Worm (Caenorhabditis elegans) whole organism, late embryonic: Measurements from ENCODE around the gene hizr-1.

Experiments used
- C08G9.2 ChIP-seq: sonication (generic microtip); optimal IDR thresholded peaks from 2 replicates; lab custom pipeline; 2016; ENCODE audit warnings: mild to moderate bottlenecking, missing genetic modification characterization, moderate library complexity, missing compliant biosample characterization
- T23F11.4 ChIP-seq: fragments of 200-800 bp; sonication (Bioruptor generic); optimal IDR thresholded peaks from 2 replicates; lab custom pipeline; 2018; ENCODE audit warnings: mild to moderate bottlenecking, missing genetic modification characterization, missing compliant biosample characterization
- Y22D7AL.16 ChIP-seq: sonication (generic microtip); optimal IDR thresholded peaks from 2 replicates; lab custom pipeline; 2016; ENCODE audit warnings: missing genetic modification characterization, missing compliant biosample characterization
- ama-1 ChIP-seq: fragments of 150-350 bp; optimal IDR thresholded peaks from 2 replicates; lab custom pipeline; 2014
- ceh-14 ChIP-seq: sonication (generic microtip); optimal IDR thresholded peaks from 2 replicates; lab custom pipeline; 2016; ENCODE audit warnings: missing genotype, missing genetic modification characterization, missing compliant biosample characterization
- ceh-2 ChIP-seq: sonication (generic microtip); optimal IDR thresholded peaks from 2 replicates; lab custom pipeline; 2016; ENCODE audit warnings: missing genotype, missing genetic modification characterization, missing compliant biosample characterization
- ceh-24 ChIP-seq: sonication (generic microtip); optimal IDR thresholded peaks from 2 replicates; lab custom pipeline; 2016; ENCODE audit warnings: mild to moderate bottlenecking, missing genetic modification characterization, missing compliant biosample characterization
- ceh-30 ChIP-seq: fragments of 150-350 bp; optimal IDR thresholded peaks from 2 replicates; lab custom pipeline; 2014; ENCODE audit warnings: missing biosample characterization, missing genetic modification characterization
- ceh-31 ChIP-seq: sonication (generic microtip); optimal IDR thresholded peaks from 2 replicates; lab custom pipeline; 2016; ENCODE audit warnings: missing genetic modification characterization, missing compliant biosample characterization
- ceh-34 ChIP-seq: sonication (generic microtip); optimal IDR thresholded peaks from 2 replicates; lab custom pipeline; 2016; ENCODE audit warnings: mild to moderate bottlenecking, missing genetic modification characterization, missing compliant biosample characterization
- ceh-45 ChIP-seq: fragments of 200-800 bp; sonication (Bioruptor generic); IDR thresholded peaks from 2 replicates; pipeline ENCODE4 v1.3.6; 2022; ENCODE audit warnings: missing genetic modification reagents, missing genetic modification characterization, missing compliant biosample characterization
- ceh-48 ChIP-seq: sonication (generic microtip); optimal IDR thresholded peaks from 2 replicates; lab custom pipeline; 2016; ENCODE audit warnings: missing genetic modification characterization, inconsistent platforms, missing compliant biosample characterization
- ceh-6 ChIP-seq: fragments of 200-800 bp; sonication (Bioruptor generic); optimal IDR thresholded peaks from 2 replicates; lab custom pipeline; 2018; ENCODE audit warnings: mild to moderate bottlenecking, missing genetic modification characterization, missing compliant biosample characterization
- dve-1 ChIP-seq: sonication (generic microtip); optimal IDR thresholded peaks from 2 replicates; lab custom pipeline; 2017; ENCODE audit warnings: antibody characterized with exemption, mild to moderate bottlenecking, missing genetic modification characterization, missing compliant biosample characterization
- ets-4 ChIP-seq: sonication (generic microtip); optimal IDR thresholded peaks from 2 replicates; lab custom pipeline; 2016; ENCODE audit warnings: missing genetic modification characterization, missing compliant biosample characterization
- fax-1 ChIP-seq: sonication (generic microtip); optimal IDR thresholded peaks from 2 replicates; lab custom pipeline; 2016; ENCODE audit warnings: missing genotype, missing genetic modification characterization, missing compliant biosample characterization
- fkh-10 ChIP-seq: fragments of 150-350 bp; optimal IDR thresholded peaks from 2 replicates; lab custom pipeline; 2014; ENCODE audit warnings: missing biosample characterization, missing genetic modification reagents, missing genetic modification characterization
- fkh-6 ChIP-seq: sonication (generic microtip); optimal IDR thresholded peaks from 2 replicates; lab custom pipeline; 2016; ENCODE audit warnings: missing genetic modification characterization, missing compliant biosample characterization
- gmeb-2 ChIP-seq: sonication (generic microtip); optimal IDR thresholded peaks from 2 replicates; lab custom pipeline; 2016; ENCODE audit warnings: missing genetic modification characterization, inconsistent platforms, missing compliant biosample characterization
- hlh-30 ChIP-seq: sonication (generic microtip); optimal IDR thresholded peaks from 2 replicates; lab custom pipeline; 2017; ENCODE audit warnings: antibody characterized with exemption, missing genetic modification characterization, missing compliant biosample characterization; ENCODE audit not compliant: insufficient read depth
- hlh-6 ChIP-seq: sonication (generic microtip); optimal IDR thresholded peaks from 2 replicates; lab custom pipeline; 2016; ENCODE audit warnings: missing genotype, missing genetic modification characterization, missing compliant biosample characterization
- hlh-8 ChIP-seq: sonication (generic microtip); optimal IDR thresholded peaks from 2 replicates; lab custom pipeline; 2016; ENCODE audit warnings: missing genotype, missing genetic modification characterization, missing compliant biosample characterization
- lim-6 ChIP-seq: sonication (generic microtip); optimal IDR thresholded peaks from 2 replicates; lab custom pipeline; 2016; ENCODE audit warnings: missing genetic modification characterization, missing compliant biosample characterization
- lin-11 ChIP-seq: fragments of 200-800 bp; sonication (Bioruptor generic); optimal IDR thresholded peaks from 2 replicates; lab custom pipeline; 2018; ENCODE audit warnings: mild to moderate bottlenecking, missing genetic modification characterization, missing compliant biosample characterization
- mec-3 ChIP-seq: sonication (generic microtip); optimal IDR thresholded peaks from 2 replicates; lab custom pipeline; 2016; ENCODE audit warnings: borderline replicate concordance, missing genetic modification characterization, missing compliant biosample characterization
- nhr-11 ChIP-seq: fragments of 150-350 bp; optimal IDR thresholded peaks from 2 replicates; lab custom pipeline; 2014; ENCODE audit warnings: missing biosample characterization, missing genetic modification characterization
- nhr-232 ChIP-seq: sonication (generic microtip); optimal IDR thresholded peaks from 2 replicates; lab custom pipeline; 2016; ENCODE audit warnings: missing genetic modification characterization, missing compliant biosample characterization
- pag-3 ChIP-seq: sonication (generic microtip); optimal IDR thresholded peaks from 2 replicates; lab custom pipeline; 2016; ENCODE audit warnings: missing compliant biosample characterization, missing genetic modification characterization, borderline replicate concordance
- pat-9 ChIP-seq: fragments of 200-800 bp; sonication (Bioruptor generic); optimal IDR thresholded peaks from 2 replicates; lab custom pipeline; 2018; ENCODE audit warnings: mild to moderate bottlenecking, missing genetic modification characterization, moderate library complexity, missing compliant biosample characterization
- pax-1 ChIP-seq: fragments of 150-350 bp; optimal IDR thresholded peaks from 2 replicates; lab custom pipeline; 2014; ENCODE audit warnings: missing biosample characterization, missing genetic modification characterization
- pha-4 ChIP-seq: fragments of 150-350 bp; optimal IDR thresholded peaks from 2 replicates; lab custom pipeline; 2018; ENCODE audit warnings: missing biosample characterization, missing genetic modification reagents, missing genetic modification characterization
- rnt-1 ChIP-seq: sonication (generic microtip); optimal IDR thresholded peaks from 2 replicates; lab custom pipeline; 2016; ENCODE audit warnings: missing genetic modification characterization, missing compliant biosample characterization
- sox-2 ChIP-seq: fragments of 200-800 bp; sonication (Bioruptor generic); IDR thresholded peaks from 2 replicates; pipeline ENCODE4 v1.3.6; 2022; ENCODE audit warnings: missing genetic modification reagents, missing genetic modification characterization, missing compliant biosample characterization
- tbx-7 ChIP-seq: sonication (generic microtip); optimal IDR thresholded peaks from 2 replicates; lab custom pipeline; 2016; ENCODE audit warnings: missing genotype, missing genetic modification characterization, missing compliant biosample characterization
- ttx-3 ChIP-seq: sonication (generic microtip); optimal IDR thresholded peaks from 2 replicates; lab custom pipeline; 2016; ENCODE audit warnings: missing genetic modification reagents, missing genetic modification characterization, missing compliant biosample characterization
- unc-3 ChIP-seq, 2 experiments: fragments of 200-800 bp in 1 of 2; sonication (Bioruptor generic) in 1 of 2; sonication (generic microtip) in 1 of 2; conservative IDR thresholded peaks in 1 of 2; optimal IDR thresholded peaks in 1 of 2; 2 replicates each; pipeline versions ENCODE4 v1.3.6 to Lab custom; 2016 to 2022; ENCODE audit warnings: missing compliant biosample characterization in 2 of 2, missing genetic modification characterization in 2 of 2, missing genetic modification reagents in 1 of 2
- unc-55 ChIP-seq: sonication (generic microtip); optimal IDR thresholded peaks from 2 replicates; lab custom pipeline; 2017; ENCODE audit warnings: missing biosample characterization, missing genetic modification reagents, missing genetic modification characterization
- unc-86 ChIP-seq: sonication (generic microtip); optimal IDR thresholded peaks from 2 replicates; lab custom pipeline; 2016; ENCODE audit warnings: missing genetic modification characterization, missing compliant biosample characterization
- zip-5 ChIP-seq: sonication (generic microtip); optimal IDR thresholded peaks from 2 replicates; lab custom pipeline; 2016; ENCODE audit warnings: missing genetic modification characterization, missing compliant biosample characterization
- ztf-16 ChIP-seq: sonication (generic microtip); optimal IDR thresholded peaks from 2 replicates; lab custom pipeline; 2017; ENCODE audit warnings: missing genetic modification characterization, missing compliant biosample characterization

The hizr-1 gene

DNA sequence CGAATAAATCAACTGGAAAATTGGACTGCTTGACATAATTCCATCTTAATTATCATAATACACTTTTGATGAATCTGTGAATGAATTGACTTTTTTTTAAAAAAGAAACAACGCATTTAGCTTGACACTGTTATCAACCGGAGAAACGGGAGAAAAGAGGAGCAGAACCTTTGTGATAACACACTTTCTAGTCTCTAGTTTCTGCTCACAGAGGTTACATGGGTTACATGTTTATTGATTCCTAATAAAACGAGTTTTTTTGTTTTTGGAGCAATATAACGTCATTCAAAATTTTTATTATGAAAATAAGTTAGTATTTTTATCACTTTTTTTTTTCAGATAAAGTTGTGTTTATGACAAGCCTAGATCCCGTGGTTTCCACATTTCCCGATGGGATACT is at the start of gene hizr-1:
Gene hizr-1 (plus strand): TSS at position 340 of the 400 bp plus-strand sequence.
- TF ChIP-seq hlh-8 (tag; lab: Kevin White, UChicago) (no peak), sox-2 (no peak), ceh-30 (tag; lab: Kevin White, UChicago) (no peak), ceh-34 (no peak), rnt-1 (no peak), ceh-2 (no peak), nhr-232 (tag; lab: Kevin White, UChicago) (no peak), fax-1 (no peak), ztf-16 (tag; lab: Kevin White, UChicago) (no peak), nhr-11 (no peak), hlh-30 (tag; lab: Kevin White, UChicago) (no peak), fkh-6 (no peak), ceh-6 (no peak), pat-9 (tag; lab: Kevin White, UChicago) (no peak), unc-55 (GFP tag; lab: Kevin White, UChicago) (no peak), ceh-31 (tag; lab: Kevin White, UChicago) (no peak)

DNA sequence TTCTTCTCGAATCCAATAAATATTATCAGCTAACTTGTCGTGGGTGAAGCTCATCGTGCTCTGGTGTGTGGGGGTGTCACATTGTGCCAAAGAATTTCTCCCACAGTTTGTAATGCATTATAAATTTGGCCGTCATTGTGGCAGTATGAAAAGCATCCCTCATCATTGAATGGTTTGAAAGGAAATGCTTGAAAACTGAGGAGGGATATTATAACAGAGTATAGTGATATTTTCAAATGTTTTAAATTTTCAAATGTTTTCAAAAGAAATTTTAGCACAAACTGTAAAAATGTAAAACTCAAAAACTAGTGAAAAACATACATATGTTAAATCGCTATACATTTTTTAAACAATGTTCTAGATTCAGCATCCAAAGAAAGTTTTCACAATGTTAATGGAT is 49.1 kb upstream of the hizr-1 start, which contains the start of gene C03A3.3:
Gene C03A3.3 (minus strand): TSS at position 101 of the 400 bp plus-strand sequence.
- TF ChIP-seq zip-5 (tag; lab: Kevin White, UChicago) (no peak), unc-3 (GFP tag; conservative IDR thresholded peaks at IDR 0.05; lab: Robert Waterston, UW) (no peak), unc-3 (tag; optimal IDR thresholded peaks at IDR 0.05; lab: Kevin White, UChicago) (no peak), ceh-48 (tag; lab: Kevin White, UChicago) (no peak), unc-86 (no peak), ztf-16 (tag; lab: Kevin White, UChicago) (no peak), Y22D7AL.16 (no peak), sox-2 (no peak), ceh-24 (tag; lab: Kevin White, UChicago) (no peak), hlh-6 (tag; lab: Kevin White, UChicago) (no peak), T23F11.4 (no peak)
- TF ChIP-seq, all 69 proteins: peak for 0

- TF ChIP-seq gmeb-2, result no peak
- TF ChIP-seq ceh-45 (GFP tag; lab: Robert Waterston, UW), result no peak
- TF ChIP-seq ets-4 (tag; lab: Kevin White, UChicago), result no peak
- TF ChIP-seq pax-1 (tag; lab: Kevin White, UChicago), result no peak
- no peak for TF ChIP-seq C08G9.2 (tag; lab: Kevin White, UChicago)
- no peak for TF ChIP-seq unc-55 (GFP tag; lab: Kevin White, UChicago)
- no peak for TF ChIP-seq ztf-16 (tag; lab: Kevin White, UChicago)
- TF ChIP-seq unc-3 (GFP tag; conservative IDR thresholded peaks at IDR 0.05; lab: Robert Waterston, UW), result no peak
- no peak for TF ChIP-seq unc-3 (tag; optimal IDR thresholded peaks at IDR 0.05; lab: Kevin White, UChicago)
- TF ChIP-seq tbx-7 (tag; lab: Kevin White, UChicago), result no peak
Measured at ce11 chrX:11270882-11271281, 47.2 kb upstream of the hizr-1 start, which contains the start of gene ifa-1. ifa-1 (plus strand) TSS chrX:11271182.

ce11 chrX:11279276-11279675 is 38.8 kb upstream of the hizr-1 start, which contains the start of gene F38B2.2:
F38B2.2 (minus strand) TSS chrX:11279376.
- TF ChIP-seq lim-6 (tag; lab: Kevin White, UChicago) (no peak), ttx-3 (tag; lab: Kevin White, UChicago) (no peak), ceh-14 (tag; lab: Kevin White, UChicago) (no peak), gmeb-2 (no peak), hlh-8 (tag; lab: Kevin White, UChicago) (no peak), dve-1 (tag; lab: Kevin White, UChicago) (no peak), ceh-24 (tag; lab: Kevin White, UChicago) (no peak), mec-3 (tag; lab: Kevin White, UChicago) (no peak), fkh-6 (no peak), pag-3 (tag; lab: Kevin White, UChicago) (no peak), ets-4 (tag; lab: Kevin White, UChicago) (no peak), hlh-30 (tag; lab: Kevin White, UChicago) (no peak), lin-11 (tag; lab: Kevin White, UChicago) (no peak), ama-1 (no peak), fkh-10 (GFP tag; lab: Kevin White, UChicago) (no peak), pha-4 (tag; lab: Kevin White, UChicago) (no peak)
